Fruit fly (Drosophila melanogaster) whole organism, prepupa: Measurements from ENCODE around the gene pall.

Source experiments
- CG10631 ChIP-seq: fragments of 200-800 bp; sonication (Bioruptor generic); optimal IDR thresholded peaks from 2 replicates; lab custom pipeline; 2016; ENCODE audit warnings: missing biosample characterization, missing genetic modification characterization
- CG10669 ChIP-seq: fragments of 200-800 bp; sonication (Bioruptor generic); optimal IDR thresholded peaks from 3 replicates; lab custom pipeline; 2018; ENCODE audit warnings: missing biosample characterization, mild to moderate bottlenecking, missing genetic modification characterization, moderate library complexity
- CG11762 ChIP-seq: fragments of 200-800 bp; sonication (Bioruptor generic); optimal IDR thresholded peaks from 3 replicates; lab custom pipeline; 2016; ENCODE audit warnings: missing biosample characterization, missing genetic modification characterization; ENCODE audit not compliant: insufficient read depth
- CG11902 ChIP-seq: fragments of 200-800 bp; sonication (Bioruptor generic); optimal IDR thresholded peaks from 3 replicates; lab custom pipeline; 2016; ENCODE audit warnings: missing biosample characterization, missing genetic modification characterization
- CG15336 ChIP-seq: fragments of 200-800 bp; sonication (Bioruptor generic); IDR thresholded peaks from 2 replicates; pipeline ENCODE4 v1.3.6; 2022; ENCODE audit warnings: missing biosample characterization, missing genetic modification characterization
- CG1621 ChIP-seq: fragments of 200-800 bp; sonication (Bioruptor generic); optimal IDR thresholded peaks from 3 replicates; lab custom pipeline; 2018; ENCODE audit warnings: missing biosample characterization, mild to moderate bottlenecking, missing genetic modification characterization
- CG3032 ChIP-seq: fragments of 200-800 bp; optimal IDR thresholded peaks from 2 replicates; lab custom pipeline; 2019; ENCODE audit warnings: missing biosample characterization, mild to moderate bottlenecking, missing genetic modification characterization, moderate library complexity
- CG31627 ChIP-seq: fragments of 200-800 bp; sonication (Bioruptor generic); optimal IDR thresholded peaks from 3 replicates; lab custom pipeline; 2016; ENCODE audit warnings: missing biosample characterization, missing genetic modification characterization
- CG32006 ChIP-seq: fragments of 200-800 bp; sonication (Bioruptor generic); optimal IDR thresholded peaks from 3 replicates; lab custom pipeline; 2017; ENCODE audit warnings: missing biosample characterization, mild to moderate bottlenecking, missing genetic modification characterization
- CG34406 ChIP-seq: fragments of 200-800 bp; sonication (Bioruptor generic); optimal IDR thresholded peaks from 3 replicates; lab custom pipeline; 2016; ENCODE audit warnings: missing biosample characterization, missing genetic modification characterization
- CG3919 ChIP-seq: fragments of 200-800 bp; sonication (Bioruptor generic); optimal IDR thresholded peaks from 3 replicates; lab custom pipeline; 2016; ENCODE audit warnings: missing biosample characterization, missing genetic modification characterization
- CG4318 ChIP-seq: fragments of 200-800 bp; sonication (Bioruptor generic); optimal IDR thresholded peaks from 3 replicates; lab custom pipeline; 2017; ENCODE audit warnings: missing biosample characterization, mild to moderate bottlenecking, missing genetic modification characterization
- CG6276 ChIP-seq: fragments of 200-800 bp; sonication (Bioruptor generic); optimal IDR thresholded peaks from 2 replicates; lab custom pipeline; 2017; ENCODE audit warnings: missing biosample characterization, mild to moderate bottlenecking, missing genetic modification characterization
- CG6792 ChIP-seq: fragments of 200-800 bp; sonication (Bioruptor generic); optimal IDR thresholded peaks from 3 replicates; lab custom pipeline; 2016; ENCODE audit warnings: missing biosample characterization, missing genetic modification characterization
- CG6808 ChIP-seq: fragments of 200-800 bp; sonication (Bioruptor generic); optimal IDR thresholded peaks from 3 replicates; lab custom pipeline; 2017; ENCODE audit warnings: missing biosample characterization, missing genetic modification characterization, mild to moderate bottlenecking, moderate library complexity, missing genetic modification reagents
- CG6854 ChIP-seq: fragments of 200-800 bp; sonication (Bioruptor generic); optimal IDR thresholded peaks from 2 replicates; lab custom pipeline; 2017; ENCODE audit warnings: missing biosample characterization, mild to moderate bottlenecking, missing genetic modification characterization
- CG7368 ChIP-seq: fragments of 200-800 bp; sonication (Bioruptor generic); optimal IDR thresholded peaks from 3 replicates; lab custom pipeline; 2016; ENCODE audit warnings: missing biosample characterization, missing genetic modification characterization
- CG8119 ChIP-seq: fragments of 200-800 bp; sonication (Bioruptor generic); IDR thresholded peaks from 3 replicates; pipeline ENCODE4 v1.3.6; 2022; ENCODE audit warnings: missing biosample characterization, missing genetic modification characterization
- CG8632 ChIP-seq: fragments of 200-800 bp; sonication (Bioruptor generic); optimal IDR thresholded peaks from 3 replicates; lab custom pipeline; 2016; ENCODE audit warnings: missing biosample characterization, missing genetic modification characterization
- CG9139 ChIP-seq: fragments of 200-800 bp; sonication (Bioruptor generic); optimal IDR thresholded peaks from 3 replicates; lab custom pipeline; 2017; ENCODE audit warnings: missing biosample characterization, mild to moderate bottlenecking, missing genetic modification characterization
- Eip78C ChIP-seq: fragments of 200-800 bp; sonication (Bioruptor generic); peaks from one replicate; lab custom pipeline; 2016; ENCODE audit warnings: missing biosample characterization, missing genetic modification characterization
- Ets21C ChIP-seq: fragments of 200-800 bp; sonication (Bioruptor generic); optimal IDR thresholded peaks from 3 replicates; lab custom pipeline; 2016; ENCODE audit warnings: missing biosample characterization, missing genetic modification characterization
- Ets96B ChIP-seq: fragments of 200-800 bp; optimal IDR thresholded peaks from 2 replicates; lab custom pipeline; 2019; ENCODE audit warnings: missing biosample characterization, mild to moderate bottlenecking, missing genetic modification characterization, moderate library complexity
- Hr38 ChIP-seq: sonication (Bioruptor generic); optimal IDR thresholded peaks from 2 replicates; lab custom pipeline; 2016; ENCODE audit warnings: missing biosample characterization, missing genetic modification characterization
- Hr4 ChIP-seq: fragments of 200-800 bp; sonication (Bioruptor generic); optimal IDR thresholded peaks from 3 replicates; lab custom pipeline; 2016; ENCODE audit warnings: missing biosample characterization, missing genetic modification characterization
- Lpt ChIP-seq: fragments of 200-800 bp; sonication (Bioruptor generic); optimal IDR thresholded peaks from 3 replicates; lab custom pipeline; 2016; ENCODE audit warnings: missing biosample characterization, missing genetic modification characterization
- Met ChIP-seq: fragments of 200-800 bp; sonication (Bioruptor generic); optimal IDR thresholded peaks from 3 replicates; lab custom pipeline; 2016; ENCODE audit warnings: missing biosample characterization, missing genetic modification characterization
- OdsH ChIP-seq: fragments of 200-800 bp; sonication (Bioruptor generic); optimal IDR thresholded peaks from 3 replicates; lab custom pipeline; 2016; ENCODE audit warnings: missing biosample characterization, missing genetic modification characterization
- Sox102F ChIP-seq: fragments of 200-800 bp; sonication (Bioruptor generic); optimal IDR thresholded peaks from 2 replicates; lab custom pipeline; 2016; ENCODE audit warnings: missing biosample characterization, mild to moderate bottlenecking, missing genetic modification characterization
- Sox14 ChIP-seq: fragments of 200-800 bp; sonication (Bioruptor generic); optimal IDR thresholded peaks from 3 replicates; lab custom pipeline; 2016; ENCODE audit warnings: missing biosample characterization, missing genetic modification characterization
- Sox15 ChIP-seq: fragments of 200-800 bp; sonication (Bioruptor generic); optimal IDR thresholded peaks from 3 replicates; lab custom pipeline; 2016; ENCODE audit warnings: missing biosample characterization, missing genetic modification characterization
- achi ChIP-seq: fragments of 200-800 bp; sonication (Bioruptor generic); optimal IDR thresholded peaks from 3 replicates; lab custom pipeline; 2016; ENCODE audit warnings: missing biosample characterization, missing genetic modification characterization
- acj6 ChIP-seq: fragments of 200-800 bp; sonication (Bioruptor generic); optimal IDR thresholded peaks from 3 replicates; lab custom pipeline; 2016; ENCODE audit warnings: missing biosample characterization, missing genetic modification characterization
- cyc ChIP-seq: fragments of 200-800 bp; sonication (Bioruptor generic); optimal IDR thresholded peaks from 3 replicates; lab custom pipeline; 2016; ENCODE audit warnings: missing biosample characterization, missing genetic modification characterization
- dac ChIP-seq: fragments of 200-800 bp; sonication (Bioruptor generic); optimal IDR thresholded peaks from 2 replicates; lab custom pipeline; 2017; ENCODE audit warnings: missing biosample characterization, mild to moderate bottlenecking, missing genetic modification characterization
- dsx ChIP-seq: fragments of 200-800 bp; optimal IDR thresholded peaks from 3 replicates; lab custom pipeline; 2019; ENCODE audit warnings: missing biosample characterization, mild to moderate bottlenecking, missing genetic modification characterization, moderate library complexity; ENCODE audit not compliant: poor library complexity, severe bottlenecking
- eg ChIP-seq: fragments of 200-800 bp; sonication (Bioruptor generic); IDR thresholded peaks from 3 replicates; pipeline ENCODE4 v1.3.6; 2022; ENCODE audit warnings: missing biosample characterization, missing genetic modification characterization
- esn ChIP-seq: fragments of 200-800 bp; sonication (Bioruptor generic); optimal IDR thresholded peaks from 2 replicates; lab custom pipeline; 2016; ENCODE audit warnings: missing biosample characterization, mild to moderate bottlenecking, missing genetic modification characterization, moderate library complexity
- fd85E ChIP-seq: fragments of 200-800 bp; sonication (Bioruptor generic); optimal IDR thresholded peaks from 3 replicates; lab custom pipeline; 2016; ENCODE audit warnings: missing biosample characterization, missing genetic modification characterization
- fkh ChIP-seq: fragments of 200-800 bp; sonication (Bioruptor generic); optimal IDR thresholded peaks from 3 replicates; lab custom pipeline; 2017; ENCODE audit warnings: missing biosample characterization, mild to moderate bottlenecking, missing genetic modification characterization, moderate library complexity
- lz ChIP-seq: fragments of 200-800 bp; sonication (Bioruptor generic); optimal IDR thresholded peaks from 3 replicates; lab custom pipeline; 2016; ENCODE audit warnings: missing biosample characterization, missing genetic modification characterization
- net ChIP-seq: fragments of 200-800 bp; sonication (Bioruptor generic); optimal IDR thresholded peaks from 3 replicates; lab custom pipeline; 2016; ENCODE audit warnings: missing biosample characterization, missing genetic modification characterization
- pdm3 ChIP-seq: fragments of 200-800 bp; sonication (Bioruptor generic); optimal IDR thresholded peaks from 3 replicates; lab custom pipeline; 2016; ENCODE audit warnings: missing biosample characterization, missing genetic modification characterization
- salr ChIP-seq, 2 experiments: fragments of 200-800 bp; sonication (Bioruptor generic); optimal IDR thresholded peaks; 3 replicates each; lab custom pipeline; 2016 to 2018; ENCODE audit warnings: missing biosample characterization in 2 of 2, missing genetic modification characterization in 2 of 2, mild to moderate bottlenecking in 1 of 2
- spab ChIP-seq: fragments of 200-800 bp; sonication (Bioruptor generic); optimal IDR thresholded peaks from 2 replicates; lab custom pipeline; 2017; ENCODE audit warnings: missing biosample characterization, mild to moderate bottlenecking, missing genetic modification characterization, missing genetic modification reagents
- ss ChIP-seq, 2 experiments: fragments of 200-800 bp; sonication (Bioruptor generic); optimal IDR thresholded peaks; 2 replicates in 1 of 2; 3 replicates in 1 of 2; lab custom pipeline; 2017 to 2018; ENCODE audit warnings: mild to moderate bottlenecking in 2 of 2, missing biosample characterization in 2 of 2, missing genetic modification characterization in 2 of 2, moderate library complexity in 1 of 2
- svp ChIP-seq: fragments of 200-800 bp; sonication (Bioruptor generic); peaks from one replicate; lab custom pipeline; 2016; ENCODE audit warnings: missing biosample characterization, missing genetic modification characterization
- topi ChIP-seq: fragments of 200-800 bp; sonication (Bioruptor generic); optimal IDR thresholded peaks from 3 replicates; lab custom pipeline; 2016; ENCODE audit warnings: missing biosample characterization, missing genetic modification characterization
- vri ChIP-seq: fragments of 200-800 bp; sonication (Bioruptor generic); optimal IDR thresholded peaks from 3 replicates; lab custom pipeline; 2016; ENCODE audit warnings: missing biosample characterization, mild to moderate bottlenecking, missing genetic modification characterization

The pall gene

dm6 chr3L:9505713-9506062 lies 18.1 kb upstream of the pall start:
- TF ChIP-seq CG1621 (peak; percentile 48), CG9139 (GFP tag; lab: Kevin White, UChicago) (no peak), vri (peak; percentile 54)
- TF ChIP-seq, all 60 proteins: peak for 2

- TF ChIP-seq lz (GFP tag; lab: Kevin White, UChicago) (no peak), topi (GFP tag; lab: Kevin White, UChicago) (no peak), OdsH (GFP tag; lab: Kevin White, UChicago) (no peak), eg (GFP tag; lab: Robert Waterston, UW) (no peak), CG10669 (GFP tag; lab: Kevin White, UChicago) (peak; percentile 6), CG3032 (tag; lab: Kevin White, UChicago) (peak; percentile 62), cyc (GFP tag; lab: Kevin White, UChicago) (no peak), CG10631 (no peak), dac (GFP tag; lab: Kevin White, UChicago) (no peak), Hr38 (no peak), CG9139 (GFP tag; lab: Kevin White, UChicago) (peak; percentile 27), CG7368 (GFP tag; lab: Kevin White, UChicago) (no peak), Ets96B (tag; lab: Kevin White, UChicago) (peak; percentile 59), CG8632 (GFP tag; lab: Kevin White, UChicago) (peak; percentile 38), CG11762 (GFP tag; lab: Kevin White, UChicago) (no peak), vri (peak; percentile 53), Met (no peak), ss (GFP tag; optimal IDR thresholded peaks at IDR 0.05; lab: Kevin White, UChicago) (peak; percentile 4 to 9), achi (GFP tag; lab: Kevin White, UChicago) (peak; percentile 16), acj6 (GFP tag; lab: Kevin White, UChicago) (peak; percentile 9), CG15336 (GFP tag; lab: Robert Waterston, UW) (no peak), salr (GFP tag; optimal IDR thresholded peaks at IDR 0.05; lab: Kevin White, UChicago) (no peak), CG8119 (GFP tag; lab: Robert Waterston, UW) (no peak), Ets21C (GFP tag; lab: Kevin White, UChicago) (no peak), CG4318 (GFP tag; lab: Kevin White, UChicago) (no peak), Lpt (no peak), CG32006 (GFP tag; lab: Kevin White, UChicago) (peak; percentile 52), Hr4 (GFP tag; lab: Kevin White, UChicago) (peak; percentile 12), pdm3 (GFP tag; lab: Kevin White, UChicago) (no peak), CG34406 (GFP tag; lab: Kevin White, UChicago) (peak; percentile 7), CG6854 (GFP tag; lab: Kevin White, UChicago) (peak; percentile 30), Sox14 (no peak), CG6276 (GFP tag; lab: Kevin White, UChicago) (peak; percentile 40), Eip78C (peak; percentile 78), esn (GFP tag; lab: Kevin White, UChicago) (peak; percentile 45), dsx (GFP tag; lab: Kevin White, UChicago) (peak; percentile 3), CG6808 (GFP tag; lab: Kevin White, UChicago) (peak; percentile 19), fd85E (no peak), fkh (peak; percentile 17), CG31627 (GFP tag; lab: Kevin White, UChicago) (no peak), CG6792 (GFP tag; lab: Kevin White, UChicago) (no peak), svp (GFP tag; lab: Kevin White, UChicago) (peak; percentile 77), spab (GFP tag; lab: Kevin White, UChicago) (no peak), Sox15 (GFP tag; lab: Kevin White, UChicago) (no peak), Sox102F (GFP tag; lab: Kevin White, UChicago) (no peak), CG11902 (no peak), CG3919 (GFP tag; lab: Kevin White, UChicago) (peak; percentile 32), CG1621 (no peak), net (no peak)
Measured at dm6 chr3L:9505007-9505712, 17.6 kb upstream of the pall start, which contains the start of gene path. path (minus strand) TSS chr3L:9505328.
